Worm (Caenorhabditis elegans) whole organism, L4 larva: Measurements from ENCODE around the gene ceh-20.

Source experiments
- Y75B8A.6 ChIP-seq: fragments of 200-800 bp; sonication (Bioruptor generic); IDR thresholded peaks from 2 replicates; pipeline ENCODE4 v1.3.6; 2022; ENCODE audit warnings: missing genetic modification reagents, missing genetic modification characterization, missing compliant biosample characterization
- aly-2 ChIP-seq: sonication (generic microtip); optimal IDR thresholded peaks from 2 replicates; lab custom pipeline; 2018; ENCODE audit warnings: missing biosample characterization, missing genetic modification characterization
- ceh-28 ChIP-seq: fragments of 150-350 bp; optimal IDR thresholded peaks from 2 replicates; lab custom pipeline; 2014; ENCODE audit warnings: missing biosample characterization, missing genetic modification reagents, missing genetic modification characterization
- daf-16 ChIP-seq, 3 experiments: sonication (generic microtip); optimal IDR thresholded peaks; 2 replicates each; lab custom pipeline; 2016 to 2017; ENCODE audit warnings: missing genetic modification characterization in 3 of 3, missing genetic modification reagents in 3 of 3, mild to moderate bottlenecking in 2 of 3, missing compliant biosample characterization in 2 of 3, missing biosample characterization in 1 of 3, moderate library complexity in 1 of 3
- nhr-25 ChIP-seq: sonication (generic microtip); optimal IDR thresholded peaks from 2 replicates; lab custom pipeline; 2017; ENCODE audit warnings: missing genetic modification characterization, mild to moderate bottlenecking, missing compliant biosample characterization, antibody characterized with exemption, moderate library complexity, borderline replicate concordance; ENCODE audit not compliant: insufficient read depth
- nhr-76 ChIP-seq: fragments of 150-350 bp; optimal IDR thresholded peaks from 2 replicates; lab custom pipeline; 2014; ENCODE audit warnings: missing biosample characterization, missing genetic modification characterization
- snpc-4 ChIP-seq: fragments of 150-350 bp; optimal IDR thresholded peaks from 2 replicates; lab custom pipeline; 2014; ENCODE audit warnings: missing biosample characterization, missing genetic modification characterization
- unc-62 ChIP-seq, 3 experiments: fragments of 150-350 bp in 1 of 3; sonication (generic microtip); optimal IDR thresholded peaks in 2 of 3; peaks in 1 of 3; 1 replicate in 1 of 3; 2 replicates in 2 of 3; lab custom pipeline; 2014 to 2017; ENCODE audit warnings: missing biosample characterization in 3 of 3, missing genetic modification characterization in 3 of 3, missing genetic modification reagents in 3 of 3, missing genotype in 1 of 3

DNA sequence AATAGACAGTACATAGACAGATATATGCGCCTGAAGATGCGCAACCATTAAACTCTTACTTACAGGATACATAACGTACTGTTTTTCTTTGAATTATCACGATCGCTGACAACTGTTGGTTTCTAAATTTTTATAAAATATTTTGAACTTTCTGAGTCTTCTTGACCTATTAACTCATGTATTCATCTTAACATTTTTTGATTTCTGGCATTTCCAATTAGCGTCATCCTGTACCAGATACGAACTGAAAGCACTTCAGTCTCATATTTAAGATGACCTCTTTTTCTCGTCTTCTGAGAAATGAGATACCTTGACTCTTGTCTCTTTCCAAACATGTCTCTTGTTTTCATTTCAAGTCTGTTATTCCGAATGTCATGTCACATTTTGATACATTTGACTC lies 34.1 kb downstream of the ceh-20 start:
- TF ChIP-seq unc-62 (GFP tag; optimal IDR thresholded peaks at IDR 0.05 in 1 of 2; lab: Kevin White, UChicago): peak in 1 of 2 experiments; percentile 95
- no peak for TF ChIP-seq unc-62 (tag; optimal IDR thresholded peaks at IDR 0.05; lab: Kevin White, UChicago)
- TF ChIP-seq daf-16 (GFP tag; optimal IDR thresholded peaks at IDR 0.05; lab: Kevin White, UChicago): no peak
- TF ChIP-seq daf-16 (tag; optimal IDR thresholded peaks at IDR 0.05; lab: Kevin White, UChicago): no peak
- TF ChIP-seq ceh-28 (tag; lab: Kevin White, UChicago): no peak
- no peak for TF ChIP-seq aly-2 (tag; lab: Kevin White, UChicago)
- no peak for TF ChIP-seq Y75B8A.6 (GFP tag; lab: Robert Waterston, UW)
- no peak for TF ChIP-seq nhr-25 (tag; lab: Kevin White, UChicago)
- TF ChIP-seq snpc-4 (tag; lab: Kevin White, UChicago): no peak
- no peak for TF ChIP-seq nhr-76
